Fruit fly (Drosophila melanogaster) whole organism, wandering third instar larva: ENCODE data around the gene CG33270.
"Not testable (repeated sequence)": the region's sequence is repeated elsewhere in the genome, so short reads cannot be mapped to it uniquely, and the experiment has no call there.

Experiments
- Hr78 ChIP-seq: fragments of >200 bp; optimal IDR thresholded peaks from 2 replicates; lab custom pipeline; 2017; ENCODE audit warnings: missing biosample characterization, missing genetic modification characterization
- Myc ChIP-seq: fragments of >200 bp; optimal IDR thresholded peaks from 2 replicates; lab custom pipeline; 2017
- OdsH ChIP-seq: fragments of 200-800 bp; sonication (Bioruptor generic); optimal IDR thresholded peaks from 2 replicates; lab custom pipeline; 2016; ENCODE audit warnings: missing biosample characterization, mild to moderate bottlenecking, missing genetic modification characterization
- Rel ChIP-seq, 2 experiments: fragments of 200-800 bp; sonication (Bioruptor generic) in 1 of 2; optimal IDR thresholded peaks; 2 replicates in 1 of 2; 3 replicates in 1 of 2; lab custom pipeline; 2016 to 2019; ENCODE audit warnings: mild to moderate bottlenecking in 2 of 2, missing biosample characterization in 2 of 2, missing genetic modification characterization in 2 of 2, moderate library complexity in 1 of 2
- foxo ChIP-seq, 2 experiments: fragments of 200-800 bp; sonication (Bioruptor generic); optimal IDR thresholded peaks; 2 replicates in 1 of 2; 3 replicates in 1 of 2; lab custom pipeline; 2016 to 2017; ENCODE audit warnings: missing biosample characterization in 2 of 2, missing genetic modification characterization in 2 of 2
- h ChIP-seq: fragments of 200-800 bp; sonication (Bioruptor generic); optimal IDR thresholded peaks from 3 replicates; lab custom pipeline; 2016; ENCODE audit warnings: missing biosample characterization, mild to moderate bottlenecking, missing genetic modification characterization
- lola ChIP-seq: fragments of >200 bp; optimal IDR thresholded peaks from 2 replicates; lab custom pipeline; 2017; ENCODE audit warnings: missing biosample characterization, missing genetic modification characterization
- sv ChIP-seq: fragments of 200-800 bp; sonication (Bioruptor generic); optimal IDR thresholded peaks from 3 replicates; lab custom pipeline; 2016; ENCODE audit warnings: missing biosample characterization, missing genetic modification characterization

dm6 chr3L:11576944-11577343 lies 1.5 kb downstream of the CG33270 start, which contains the start of gene CG33489:
- TF ChIP-seq OdsH (GFP tag; lab: Kevin White, UChicago); foxo (GFP tag; optimal IDR thresholded peaks at IDR 0.05; lab: Kevin White, UChicago); sv (GFP tag; lab: Kevin White, UChicago); Myc (lab: Kevin White, UChicago); h (GFP tag; lab: Kevin White, UChicago); Hr78 (GFP tag; lab: Kevin White, UChicago); Rel (GFP tag; optimal IDR thresholded peaks at IDR 0.05; lab: Kevin White, UChicago); Rel (tag; optimal IDR thresholded peaks at IDR 0.05; lab: Kevin White, UChicago); lola (GFP tag; lab: Kevin White, UChicago): not testable (repeated sequence)
